Worm (Caenorhabditis elegans) whole organism, L4 larva: ENCODE results near the gene H13N06.7.

Source experiments
- nhr-41 ChIP-seq: fragments of 200-800 bp; sonication (Bioruptor generic); IDR thresholded peaks from 2 replicates; pipeline ENCODE4 v1.3.6; 2022; ENCODE audit warnings: missing genetic modification reagents, missing genetic modification characterization, missing compliant biosample characterization
- nhr-6 ChIP-seq: fragments of 150-350 bp; optimal IDR thresholded peaks from 2 replicates; lab custom pipeline; 2014; ENCODE audit warnings: missing biosample characterization, missing genetic modification characterization

ce11 chrX:15478717-15479116 is 24.2 kb upstream of the H13N06.7 start, which contains the start of gene gcy-36:
- no peak for TF ChIP-seq nhr-6 (tag; lab: Kevin White, UChicago)
- no peak for TF ChIP-seq nhr-41 (GFP tag; lab: Robert Waterston, UW)
